Fruit fly (Drosophila melanogaster): ENCODE measurements around the gene ova.

dm6 chr2L:10266511-10266910, 35.0 kb upstream of the ova start, which contains the start of gene CG4953:
- no peak for TF ChIP-seq ttk (optimal IDR thresholded peaks at IDR 0.05)
- TF ChIP-seq Sin3A (optimal IDR thresholded peaks at IDR 0.05): no peak
- TF ChIP-seq h (optimal IDR thresholded peaks at IDR 0.05): no peak

Data from Kc167 (cell line).